Fruit fly (Drosophila melanogaster) whole organism, embryonic: ENCODE data around the gene CG10948.

Source experiments
- Ada2b ChIP-seq: fragments of 200-800 bp; sonication (Bioruptor generic); IDR thresholded peaks from 2 replicates; pipeline ENCODE4 v1.3.6; 2022; ENCODE audit warnings: missing biosample characterization, missing genetic modification characterization
- Asciz ChIP-seq: fragments of 200-800 bp; sonication (Bioruptor generic); optimal IDR thresholded peaks from 2 replicates; lab custom pipeline; 2017; ENCODE audit warnings: missing biosample characterization, mild to moderate bottlenecking, missing genetic modification characterization, missing genetic modification reagents
- CG10543 ChIP-seq: fragments of 200-800 bp; sonication (Bioruptor generic); optimal IDR thresholded peaks from 3 replicates; lab custom pipeline; 2017; ENCODE audit warnings: missing biosample characterization, mild to moderate bottlenecking, missing genetic modification characterization, moderate library complexity
- CG11695 ChIP-seq: fragments of 200-800 bp; sonication (Bioruptor generic); IDR thresholded peaks from 3 replicates; pipeline ENCODE4 v1.3.6; 2022; ENCODE audit warnings: missing biosample characterization, missing genetic modification characterization
- CG12769 ChIP-seq: fragments of 200-800 bp; sonication (Bioruptor generic); optimal IDR thresholded peaks from 2 replicates; lab custom pipeline; 2019; ENCODE audit warnings: missing biosample characterization, mild to moderate bottlenecking, missing genetic modification characterization, moderate library complexity
- CG14860 ChIP-seq: fragments of 200-800 bp; sonication (Bioruptor generic); IDR thresholded peaks from 3 replicates; pipeline ENCODE4 v1.3.6; 2022; ENCODE audit warnings: missing biosample characterization, missing genetic modification characterization; ENCODE audit not compliant: partially characterized antibody
- CG15269 ChIP-seq: fragments of 200-800 bp; sonication (Bioruptor generic); optimal IDR thresholded peaks from 2 replicates; lab custom pipeline; 2018; ENCODE audit warnings: missing biosample characterization, mild to moderate bottlenecking, missing genetic modification characterization, moderate library complexity
- CG1529 ChIP-seq: fragments of 200-800 bp; sonication (Bioruptor generic); optimal IDR thresholded peaks from 3 replicates; lab custom pipeline; 2018; ENCODE audit warnings: missing biosample characterization, missing genetic modification characterization
- CG15514 ChIP-seq: fragments of 200-800 bp; sonication (Bioruptor generic); optimal IDR thresholded peaks from 3 replicates; lab custom pipeline; 2017; ENCODE audit warnings: missing biosample characterization, missing genetic modification characterization, mild to moderate bottlenecking, moderate library complexity, missing genetic modification reagents
- CG15601 ChIP-seq: fragments of 200-800 bp; sonication (Bioruptor generic); optimal IDR thresholded peaks from 3 replicates; lab custom pipeline; 2019; ENCODE audit warnings: missing biosample characterization, mild to moderate bottlenecking, missing genetic modification characterization, moderate library complexity
- CG17328 ChIP-seq: fragments of 200-800 bp; sonication (Bioruptor generic); IDR thresholded peaks from 2 replicates; pipeline ENCODE4 v1.3.6; 2022; ENCODE audit warnings: missing biosample characterization, missing genetic modification characterization
- CG17829 ChIP-seq: fragments of 200-800 bp; optimal IDR thresholded peaks from 2 replicates; lab custom pipeline; 2019; ENCODE audit warnings: missing biosample characterization, mild to moderate bottlenecking, missing genetic modification characterization, moderate library complexity
- CG18476 ChIP-seq: fragments of 200-800 bp; sonication (Bioruptor generic); optimal IDR thresholded peaks from 2 replicates; lab custom pipeline; 2016; ENCODE audit warnings: missing biosample characterization, mild to moderate bottlenecking, missing genetic modification characterization
- CG32767 ChIP-seq: fragments of 200-800 bp; sonication (Bioruptor generic); IDR thresholded peaks from 2 replicates; pipeline ENCODE4 v1.3.6; 2022; ENCODE audit warnings: missing biosample characterization, missing genetic modification characterization
- CG4404 ChIP-seq: fragments of 200-800 bp; sonication (Bioruptor generic); IDR thresholded peaks from 2 replicates; pipeline ENCODE4 v1.3.6; 2022; ENCODE audit warnings: missing biosample characterization, missing genetic modification characterization
- CHES-1-like ChIP-seq: fragments of 200-800 bp; sonication (Bioruptor generic); optimal IDR thresholded peaks from 2 replicates; lab custom pipeline; 2016; ENCODE audit warnings: missing biosample characterization, missing genetic modification characterization
- Dbx ChIP-seq: fragments of 200-800 bp; sonication (Bioruptor generic); IDR thresholded peaks from 3 replicates; pipeline ENCODE4 v1.3.6; 2022; ENCODE audit warnings: missing biosample characterization, missing genetic modification characterization
- Dfd ChIP-seq, 2 experiments: fragments of >200 bp; optimal IDR thresholded peaks; 2 replicates each; lab custom pipeline; 2017; ENCODE audit warnings: missing biosample characterization in 2 of 2, missing genetic modification characterization in 2 of 2
- Eip74EF ChIP-seq, 2 experiments: fragments of 200-800 bp in 1 of 2; fragments of >200 bp in 1 of 2; sonication (Bioruptor generic) in 1 of 2; optimal IDR thresholded peaks; 2 replicates each; lab custom pipeline; 2017 to 2019; ENCODE audit warnings: missing biosample characterization in 2 of 2, missing genetic modification characterization in 2 of 2, mild to moderate bottlenecking in 1 of 2, moderate library complexity in 1 of 2
- Fer3 ChIP-seq: fragments of 200-800 bp; sonication (Bioruptor generic); optimal IDR thresholded peaks from 2 replicates; lab custom pipeline; 2018; ENCODE audit warnings: missing biosample characterization, mild to moderate bottlenecking, missing genetic modification characterization, moderate library complexity
- GATAe ChIP-seq: fragments of 200-800 bp; sonication (Bioruptor generic); conservative IDR thresholded peaks from 2 replicates; pipeline ENCODE4 v1.3.6; 2022; ENCODE audit warnings: missing biosample characterization, missing genetic modification characterization
- Hr78 ChIP-seq, 2 experiments: fragments of 200-800 bp in 1 of 2; fragments of >200 bp in 1 of 2; sonication (Bioruptor generic) in 1 of 2; optimal IDR thresholded peaks; 2 replicates each; lab custom pipeline; 2017 to 2019; ENCODE audit warnings: missing biosample characterization in 2 of 2, missing genetic modification characterization in 2 of 2, mild to moderate bottlenecking in 1 of 2, moderate library complexity in 1 of 2
- Scr ChIP-seq: fragments of 200-800 bp; sonication (Bioruptor generic); IDR thresholded peaks from 2 replicates; pipeline ENCODE4 v1.3.6; 2022; ENCODE audit warnings: missing biosample characterization, missing genetic modification characterization; ENCODE audit not compliant: partially characterized antibody
- Sox102F ChIP-seq: fragments of 200-800 bp; sonication (Bioruptor generic); optimal IDR thresholded peaks from 2 replicates; lab custom pipeline; 2018; ENCODE audit warnings: missing biosample characterization, mild to moderate bottlenecking, missing genetic modification characterization, moderate library complexity
- Trl ChIP-seq, 3 experiments: fragments of >200 bp in 2 of 3; fragments of 200-800 bp in 1 of 3; sonication (Bioruptor generic) in 1 of 3; optimal IDR thresholded peaks; 2 replicates in 1 of 3; 3 replicates in 2 of 3; lab custom pipeline; 2016 to 2017; ENCODE audit warnings: missing biosample characterization in 1 of 3, missing genetic modification characterization in 1 of 3
- ara ChIP-seq: fragments of 200-800 bp; sonication (Bioruptor generic); IDR thresholded peaks from 2 replicates; pipeline ENCODE4 v1.3.6; 2022; ENCODE audit warnings: missing biosample characterization, missing genetic modification characterization
- crp ChIP-seq, 2 experiments: fragments of 200-800 bp; sonication (Bioruptor generic); optimal IDR thresholded peaks; 2 replicates in 1 of 2; 3 replicates in 1 of 2; lab custom pipeline; 2017; ENCODE audit warnings: missing biosample characterization in 2 of 2, missing genetic modification characterization in 2 of 2, mild to moderate bottlenecking in 1 of 2, moderate library complexity in 1 of 2
- dimm ChIP-seq: fragments of 200-800 bp; sonication (Bioruptor generic); IDR thresholded peaks from 2 replicates; pipeline ENCODE4 v1.3.6; 2022; ENCODE audit warnings: missing biosample characterization, missing genetic modification characterization
- dmrt11E ChIP-seq: fragments of 200-800 bp; sonication (Bioruptor generic); optimal IDR thresholded peaks from 3 replicates; lab custom pipeline; 2018; ENCODE audit warnings: missing biosample characterization, mild to moderate bottlenecking, missing genetic modification characterization, moderate library complexity
- fd102C ChIP-seq: fragments of 200-800 bp; sonication (Bioruptor generic); optimal IDR thresholded peaks from 2 replicates; lab custom pipeline; 2018; ENCODE audit warnings: missing biosample characterization, mild to moderate bottlenecking, missing genetic modification characterization, moderate library complexity
- fd64A ChIP-seq: fragments of 200-800 bp; sonication (Bioruptor generic); optimal IDR thresholded peaks from 3 replicates; lab custom pipeline; 2018; ENCODE audit warnings: missing biosample characterization, mild to moderate bottlenecking, missing genetic modification characterization
- gcm2 ChIP-seq: fragments of 200-800 bp; sonication (Bioruptor generic); optimal IDR thresholded peaks from 2 replicates; lab custom pipeline; 2016; ENCODE audit warnings: missing biosample characterization, missing genetic modification characterization
- gem ChIP-seq: fragments of 200-800 bp; sonication (Bioruptor generic); optimal IDR thresholded peaks from 2 replicates; lab custom pipeline; 2019; ENCODE audit warnings: missing biosample characterization, mild to moderate bottlenecking, missing genetic modification characterization, moderate library complexity
- grau ChIP-seq: fragments of 200-800 bp; optimal IDR thresholded peaks from 3 replicates; lab custom pipeline; 2019; ENCODE audit warnings: missing biosample characterization, mild to moderate bottlenecking, missing genetic modification characterization, moderate library complexity
- hkb ChIP-seq, 2 experiments: fragments of 200-800 bp in 1 of 2; fragments of >200 bp in 1 of 2; sonication (Bioruptor generic) in 1 of 2; IDR thresholded peaks in 1 of 2; optimal IDR thresholded peaks in 1 of 2; 2 replicates each; pipeline versions ENCODE4 v1.3.6 to Lab custom; 2017 to 2022; ENCODE audit warnings: missing biosample characterization in 1 of 2, missing genetic modification characterization in 1 of 2
- luna ChIP-seq: fragments of 200-800 bp; sonication (Bioruptor generic); optimal IDR thresholded peaks from 2 replicates; lab custom pipeline; 2016; ENCODE audit warnings: missing biosample characterization, missing genetic modification characterization
- mam ChIP-seq: fragments of 200-800 bp; sonication (Bioruptor generic); optimal IDR thresholded peaks from 3 replicates; lab custom pipeline; 2016; ENCODE audit warnings: missing biosample characterization, missing genetic modification characterization
- nerfin-1 ChIP-seq: fragments of 200-800 bp; sonication (Bioruptor generic); optimal IDR thresholded peaks from 3 replicates; lab custom pipeline; 2019; ENCODE audit warnings: missing biosample characterization, mild to moderate bottlenecking, missing genetic modification characterization, moderate library complexity
- nom ChIP-seq: fragments of 200-800 bp; sonication (Bioruptor generic); optimal IDR thresholded peaks from 2 replicates; lab custom pipeline; 2017; ENCODE audit warnings: missing biosample characterization, missing genetic modification characterization, mild to moderate bottlenecking, moderate library complexity, missing genetic modification reagents
- pho ChIP-seq: fragments of 200-800 bp; sonication (Bioruptor generic); optimal IDR thresholded peaks from 2 replicates; lab custom pipeline; 2016; ENCODE audit warnings: missing biosample characterization, missing genetic modification characterization
- run ChIP-seq: fragments of 200-800 bp; sonication (Bioruptor generic); optimal IDR thresholded peaks from 3 replicates; lab custom pipeline; 2018; ENCODE audit warnings: missing biosample characterization, mild to moderate bottlenecking, missing genetic modification characterization
- schlank ChIP-seq: fragments of 200-800 bp; sonication (Bioruptor generic); optimal IDR thresholded peaks from 2 replicates; lab custom pipeline; 2018; ENCODE audit warnings: missing biosample characterization, mild to moderate bottlenecking, missing genetic modification characterization
- sqz ChIP-seq: fragments of 200-800 bp; sonication (Bioruptor generic); optimal IDR thresholded peaks from 3 replicates; lab custom pipeline; 2018; ENCODE audit warnings: missing biosample characterization, mild to moderate bottlenecking, missing genetic modification characterization
- sug ChIP-seq: fragments of 200-800 bp; optimal IDR thresholded peaks from 2 replicates; lab custom pipeline; 2019; ENCODE audit warnings: missing biosample characterization, mild to moderate bottlenecking, missing genetic modification characterization, moderate library complexity
- tin ChIP-seq: fragments of 200-800 bp; sonication (Bioruptor generic); optimal IDR thresholded peaks from 3 replicates; lab custom pipeline; 2016; ENCODE audit warnings: missing biosample characterization, missing genetic modification characterization

CG10948 gene

dm6 chr3L:12802443-12802865 is 47.5 kb downstream of the CG10948 start (continued):
- TF ChIP-seq Ada2b (GFP tag; lab: Robert Waterston, UW) (peak; percentile 7; the same call in 1 of the 2 replicates), CG1529 (GFP tag; lab: Kevin White, UChicago) (peak; percentile 6), CG11695 (no peak), CG17829 (no peak), Eip74EF (GFP tag; optimal IDR thresholded peaks at IDR 0.05; lab: Kevin White, UChicago) (peak in 1 of 2 experiments; percentile 56), CG12769 (tag; lab: Kevin White, UChicago) (peak; percentile 64), CG15601 (tag; lab: Kevin White, UChicago) (peak; percentile 17), Scr (no peak), CG10543 (GFP tag; lab: Kevin White, UChicago) (peak; percentile 28), luna (no peak), CG32767 (GFP tag; lab: Robert Waterston, UW) (peak; percentile 34; the same call in 1 of the 2 replicates), dimm (GFP tag; lab: Robert Waterston, UW) (no peak), dmrt11E (tag; lab: Kevin White, UChicago) (no peak), nerfin-1 (no peak), pho (GFP tag; lab: Kevin White, UChicago) (peak; percentile 33), CHES-1-like (GFP tag; lab: Kevin White, UChicago) (peak; percentile 7), hkb (optimal IDR thresholded peaks at IDR 0.05; lab: Kevin White, UChicago) (no peak), hkb (GFP tag; IDR thresholded peaks at IDR 0.05; lab: Robert Waterston, UW) (peak; percentile 12; the same call in 1 of the 2 replicates), Fer3 (peak; percentile 41), tin (GFP tag; lab: Kevin White, UChicago) (no peak), CG15269 (peak; percentile 9), sug (peak; percentile 28), nom (GFP tag; lab: Kevin White, UChicago) (peak; percentile 24), sqz (GFP tag; lab: Kevin White, UChicago) (peak; percentile 22), fd64A (GFP tag; lab: Kevin White, UChicago) (peak; percentile 27), Asciz (GFP tag; lab: Kevin White, UChicago) (peak; percentile 45), gcm2 (peak; percentile 16), CG15514 (GFP tag; lab: Kevin White, UChicago) (peak; percentile 5), run (tag; lab: Kevin White, UChicago) (no peak), Sox102F (GFP tag; lab: Kevin White, UChicago) (peak; percentile 9), Dbx (GFP tag; lab: Robert Waterston, UW) (0 out of 3 replicates have a peak, but pooled peaks have one; percentile 30), mam (GFP tag; lab: Kevin White, UChicago) (peak; percentile 3), CG14860 (GFP tag; lab: Robert Waterston, UW) (no peak), ara (no peak)

dm6 chr3L:12800167-12800566 is 49.8 kb downstream of the CG10948 start:
- TF ChIP-seq fd102C (no peak), Dfd (GFP tag; optimal IDR thresholded peaks at IDR 0.05; lab: Kevin White, UChicago) (no peak), sug (peak; percentile 56)

dm6 chr3L:12799431-12800147 is 50.3 kb downstream of the CG10948 start:
- peak; percentile 15 for TF ChIP-seq grau (tag; lab: Kevin White, UChicago)
- no peak for TF ChIP-seq Trl (optimal IDR thresholded peaks at IDR 0.05; lab: Kevin White, UChicago)
- no peak for TF ChIP-seq Trl (GFP tag; optimal IDR thresholded peaks at IDR 0.05; lab: Kevin White, UChicago)
- peak in 1 of 2 experiments; percentile 71 for TF ChIP-seq Hr78 (GFP tag; optimal IDR thresholded peaks at IDR 0.05; lab: Kevin White, UChicago)
- no peak for TF ChIP-seq schlank
- TF ChIP-seq CG17328 (GFP tag; lab: Robert Waterston, UW): no peak
- no peak for TF ChIP-seq crp (GFP tag; optimal IDR thresholded peaks at IDR 0.05; lab: Kevin White, UChicago)
- no peak for TF ChIP-seq GATAe (GFP tag; lab: Robert Waterston, UW)
- TF ChIP-seq CG1529 (GFP tag; lab: Kevin White, UChicago): no peak
- TF ChIP-seq run (tag; lab: Kevin White, UChicago): no peak
- no peak for TF ChIP-seq CG4404 (GFP tag; lab: Robert Waterston, UW)
- TF ChIP-seq CG17829: peak; percentile 93
- TF ChIP-seq CG15601 (tag; lab: Kevin White, UChicago): peak; percentile 31
- peak; percentile 22 for TF ChIP-seq gem (tag; lab: Kevin White, UChicago)
- TF ChIP-seq CG18476 (GFP tag; lab: Kevin White, UChicago): no peak
